Worm (Caenorhabditis elegans) whole organism, late embryonic: ENCODE measurements around the gene T19B10.2.

ENCODE experiments used
- T23F11.4 ChIP-seq: fragments of 200-800 bp; sonication (Bioruptor generic); optimal IDR thresholded peaks from 2 replicates; lab custom pipeline; 2018; ENCODE audit warnings: mild to moderate bottlenecking, missing genetic modification characterization, missing compliant biosample characterization
- ahr-1 ChIP-seq: sonication (generic microtip); optimal IDR thresholded peaks from 2 replicates; lab custom pipeline; 2016; ENCODE audit warnings: missing genetic modification characterization, missing compliant biosample characterization
- ceh-14 ChIP-seq: sonication (generic microtip); optimal IDR thresholded peaks from 2 replicates; lab custom pipeline; 2016; ENCODE audit warnings: missing genotype, missing genetic modification characterization, missing compliant biosample characterization
- ceh-19 ChIP-seq: fragments of 200-800 bp; sonication (Bioruptor generic); optimal IDR thresholded peaks from 2 replicates; lab custom pipeline; 2018; ENCODE audit warnings: mild to moderate bottlenecking, missing genetic modification characterization, missing compliant biosample characterization
- ceh-34 ChIP-seq: sonication (generic microtip); optimal IDR thresholded peaks from 2 replicates; lab custom pipeline; 2016; ENCODE audit warnings: mild to moderate bottlenecking, missing genetic modification characterization, missing compliant biosample characterization
- ceh-45 ChIP-seq: fragments of 200-800 bp; sonication (Bioruptor generic); IDR thresholded peaks from 2 replicates; pipeline ENCODE4 v1.3.6; 2022; ENCODE audit warnings: missing genetic modification reagents, missing genetic modification characterization, missing compliant biosample characterization
- ceh-48 ChIP-seq: sonication (generic microtip); optimal IDR thresholded peaks from 2 replicates; lab custom pipeline; 2016; ENCODE audit warnings: missing genetic modification characterization, inconsistent platforms, missing compliant biosample characterization
- ceh-6 ChIP-seq: fragments of 200-800 bp; sonication (Bioruptor generic); optimal IDR thresholded peaks from 2 replicates; lab custom pipeline; 2018; ENCODE audit warnings: mild to moderate bottlenecking, missing genetic modification characterization, missing compliant biosample characterization
- ceh-9 ChIP-seq: sonication (generic microtip); optimal IDR thresholded peaks from 2 replicates; lab custom pipeline; 2016; ENCODE audit warnings: mild to moderate bottlenecking, missing genetic modification characterization, inconsistent platforms, missing compliant biosample characterization
- dmd-4 ChIP-seq: sonication (generic microtip); optimal IDR thresholded peaks from 2 replicates; lab custom pipeline; 2016; ENCODE audit warnings: borderline replicate concordance, missing genetic modification characterization, missing compliant biosample characterization
- dve-1 ChIP-seq: sonication (generic microtip); optimal IDR thresholded peaks from 2 replicates; lab custom pipeline; 2017; ENCODE audit warnings: antibody characterized with exemption, mild to moderate bottlenecking, missing genetic modification characterization, missing compliant biosample characterization
- elt-2 ChIP-seq: sonication (generic microtip); optimal IDR thresholded peaks from 2 replicates; lab custom pipeline; 2016; ENCODE audit warnings: missing genetic modification reagents, missing genetic modification characterization, missing compliant biosample characterization
- elt-4 ChIP-seq: sonication (generic microtip); optimal IDR thresholded peaks from 2 replicates; lab custom pipeline; 2016; ENCODE audit warnings: missing genetic modification characterization, missing compliant biosample characterization
- hlh-13 ChIP-seq: fragments of 200-800 bp; sonication (Bioruptor generic); optimal IDR thresholded peaks from 2 replicates; lab custom pipeline; 2018; ENCODE audit warnings: mild to moderate bottlenecking, missing genetic modification characterization, missing compliant biosample characterization
- hlh-15 ChIP-seq: sonication (generic microtip); optimal IDR thresholded peaks from 2 replicates; lab custom pipeline; 2016; ENCODE audit warnings: missing genetic modification characterization, missing compliant biosample characterization
- hlh-6 ChIP-seq: sonication (generic microtip); optimal IDR thresholded peaks from 2 replicates; lab custom pipeline; 2016; ENCODE audit warnings: missing genotype, missing genetic modification characterization, missing compliant biosample characterization
- hlh-8 ChIP-seq: sonication (generic microtip); optimal IDR thresholded peaks from 2 replicates; lab custom pipeline; 2016; ENCODE audit warnings: missing genotype, missing genetic modification characterization, missing compliant biosample characterization
- lim-6 ChIP-seq: sonication (generic microtip); optimal IDR thresholded peaks from 2 replicates; lab custom pipeline; 2016; ENCODE audit warnings: missing genetic modification characterization, missing compliant biosample characterization
- lin-11 ChIP-seq: fragments of 200-800 bp; sonication (Bioruptor generic); optimal IDR thresholded peaks from 2 replicates; lab custom pipeline; 2018; ENCODE audit warnings: mild to moderate bottlenecking, missing genetic modification characterization, missing compliant biosample characterization
- madf-2 ChIP-seq: sonication (generic microtip); optimal IDR thresholded peaks from 2 replicates; lab custom pipeline; 2017; ENCODE audit warnings: missing genetic modification characterization, missing compliant biosample characterization
- mec-3 ChIP-seq: sonication (generic microtip); optimal IDR thresholded peaks from 2 replicates; lab custom pipeline; 2016; ENCODE audit warnings: borderline replicate concordance, missing genetic modification characterization, missing compliant biosample characterization
- nfya-1 ChIP-seq: sonication (generic microtip); optimal IDR thresholded peaks from 2 replicates; lab custom pipeline; 2017; ENCODE audit warnings: missing genetic modification characterization, mild to moderate bottlenecking, missing compliant biosample characterization, antibody characterized with exemption, moderate library complexity
- odd-2 ChIP-seq: sonication (generic microtip); optimal IDR thresholded peaks from 2 replicates; lab custom pipeline; 2017; ENCODE audit warnings: antibody characterized with exemption, mild to moderate bottlenecking, missing genetic modification characterization, missing compliant biosample characterization
- pag-3 ChIP-seq: sonication (generic microtip); optimal IDR thresholded peaks from 2 replicates; lab custom pipeline; 2016; ENCODE audit warnings: missing compliant biosample characterization, missing genetic modification characterization, borderline replicate concordance
- pax-1 ChIP-seq: fragments of 150-350 bp; optimal IDR thresholded peaks from 2 replicates; lab custom pipeline; 2014; ENCODE audit warnings: missing biosample characterization, missing genetic modification characterization
- pha-4 ChIP-seq: fragments of 150-350 bp; optimal IDR thresholded peaks from 2 replicates; lab custom pipeline; 2018; ENCODE audit warnings: missing biosample characterization, missing genetic modification reagents, missing genetic modification characterization
- pqm-1 ChIP-seq: sonication (generic microtip); optimal IDR thresholded peaks from 2 replicates; lab custom pipeline; 2016; ENCODE audit warnings: missing genetic modification characterization, missing compliant biosample characterization
- pros-1 ChIP-seq: fragments of 150-350 bp; optimal IDR thresholded peaks from 2 replicates; lab custom pipeline; 2014; ENCODE audit warnings: missing biosample characterization, missing genetic modification reagents, missing genetic modification characterization
- ref-2 ChIP-seq: sonication (generic microtip); optimal IDR thresholded peaks from 2 replicates; lab custom pipeline; 2016; ENCODE audit warnings: missing genetic modification characterization, missing compliant biosample characterization
- sox-2 ChIP-seq: fragments of 200-800 bp; sonication (Bioruptor generic); IDR thresholded peaks from 2 replicates; pipeline ENCODE4 v1.3.6; 2022; ENCODE audit warnings: missing genetic modification reagents, missing genetic modification characterization, missing compliant biosample characterization
- sox-4 ChIP-seq: sonication (generic microtip); optimal IDR thresholded peaks from 2 replicates; lab custom pipeline; 2017; ENCODE audit warnings: mild to moderate bottlenecking, missing genetic modification characterization, inconsistent platforms, missing compliant biosample characterization
- zip-5 ChIP-seq: sonication (generic microtip); optimal IDR thresholded peaks from 2 replicates; lab custom pipeline; 2016; ENCODE audit warnings: missing genetic modification characterization, missing compliant biosample characterization

Gene T19B10.2

ce11 chrV:11245029-11245428, 23.9 kb downstream of the T19B10.2 start:
- no peak for TF ChIP-seq lim-6 (tag; lab: Kevin White, UChicago)
- TF ChIP-seq ceh-34 (tag; lab: Kevin White, UChicago) = no peak
- TF ChIP-seq ceh-19 (GFP tag; lab: Kevin White, UChicago) = no peak

DNA sequence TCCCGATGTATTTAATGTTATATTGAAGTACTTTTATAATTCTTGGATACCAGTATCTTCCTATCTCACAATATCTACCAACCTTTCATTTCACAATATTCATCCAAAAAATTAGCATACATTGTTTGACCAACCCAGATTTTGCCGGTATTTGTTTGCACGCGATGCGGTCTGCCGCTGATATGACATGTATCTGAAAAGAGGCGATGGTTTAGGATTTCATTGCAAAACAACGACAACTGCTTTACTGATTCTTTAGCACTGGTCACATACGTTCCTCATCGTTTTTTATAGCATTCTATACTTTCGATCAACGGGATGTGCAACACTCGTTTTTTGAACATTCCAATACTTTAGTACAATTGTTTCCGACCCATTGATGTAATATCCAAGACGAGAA, 26.7 kb downstream of the T19B10.2 start, which contains the start of gene mam-4:
TSS of gene mam-4 (plus strand) at position 301 of the 400 bp plus-strand sequence.
- TF ChIP-seq sox-2 (GFP tag; lab: Robert Waterston, UW) = no peak
- no peak for TF ChIP-seq ceh-9 (tag; lab: Kevin White, UChicago)
- TF ChIP-seq hlh-6 (tag; lab: Kevin White, UChicago) = no peak
- no peak for TF ChIP-seq ceh-14 (tag; lab: Kevin White, UChicago)
- no peak for TF ChIP-seq ahr-1
- TF ChIP-seq ref-2 (tag; lab: Kevin White, UChicago) = no peak

DNA sequence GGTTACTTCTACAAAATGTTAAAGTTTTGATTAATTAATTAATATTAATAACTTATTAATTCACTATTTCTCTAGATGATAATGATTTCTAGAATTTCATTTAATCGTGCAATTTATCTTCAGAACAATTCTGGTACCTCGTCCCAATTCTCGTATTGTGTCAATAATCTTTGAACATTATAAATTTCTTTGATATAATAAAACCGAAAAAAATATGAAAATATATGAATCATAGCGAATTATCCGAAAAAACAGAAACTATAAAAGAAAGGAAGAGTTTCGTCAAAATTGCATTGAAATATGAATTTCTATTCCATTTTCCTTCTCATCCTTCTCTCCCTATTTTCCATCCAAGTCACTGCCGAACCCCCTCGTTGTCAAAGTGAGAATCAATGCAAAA, 29.6 kb downstream of the T19B10.2 start, which contains the start of gene T19B10.12:
TSS of gene T19B10.12 (plus strand) at position 301 of the 400 bp plus-strand sequence.
- no peak for TF ChIP-seq pqm-1 (tag; lab: Kevin White, UChicago)
- TF ChIP-seq lin-11 (tag; lab: Kevin White, UChicago) = no peak
- TF ChIP-seq pag-3 (tag; lab: Kevin White, UChicago) = no peak
- TF ChIP-seq ceh-48 = no peak
- TF ChIP-seq dve-1 (tag; lab: Kevin White, UChicago) = no peak
- no peak for TF ChIP-seq hlh-15 (tag; lab: Kevin White, UChicago)
- no peak for TF ChIP-seq elt-2 (tag; lab: Kevin White, UChicago)
- no peak for TF ChIP-seq elt-4 (tag; lab: Kevin White, UChicago)

ce11 chrV:11251798-11252197, 30.7 kb downstream of the T19B10.2 start:
- TF ChIP-seq ceh-9 (tag; lab: Kevin White, UChicago) (no peak), pha-4 (no peak), elt-2 (tag; lab: Kevin White, UChicago) (no peak), mec-3 (tag; lab: Kevin White, UChicago) (no peak), sox-2 (GFP tag; lab: Robert Waterston, UW) (no peak), hlh-8 (tag; lab: Kevin White, UChicago) (no peak), dmd-4 (tag; lab: Kevin White, UChicago) (no peak), ceh-6 (no peak), hlh-13 (GFP tag; lab: Kevin White, UChicago) (no peak), ceh-48 (no peak), sox-4 (tag; lab: Kevin White, UChicago) (no peak), pros-1 (tag; lab: Kevin White, UChicago) (no peak)

ce11 chrV:11252429-11252828, 31.3 kb downstream of the T19B10.2 start, which contains the start of gene srsx-33:
srsx-33 (minus strand) TSS chrV:11252529.
- no peak for TF ChIP-seq odd-2 (tag; lab: Kevin White, UChicago)
- TF ChIP-seq pax-1 (tag; lab: Kevin White, UChicago) = no peak
- TF ChIP-seq sox-2 (GFP tag; lab: Robert Waterston, UW) = no peak
- no peak for TF ChIP-seq T23F11.4 (GFP tag; lab: Kevin White, UChicago)
- no peak for TF ChIP-seq nfya-1
- no peak for TF ChIP-seq zip-5 (tag; lab: Kevin White, UChicago)
- no peak for TF ChIP-seq ceh-45
- no peak for TF ChIP-seq hlh-13 (GFP tag; lab: Kevin White, UChicago)
- no peak for TF ChIP-seq pqm-1 (tag; lab: Kevin White, UChicago)
- TF ChIP-seq ceh-14 (tag; lab: Kevin White, UChicago) = no peak
- TF ChIP-seq dve-1 (tag; lab: Kevin White, UChicago) = no peak
- TF ChIP-seq madf-2 = no peak
- no peak for TF ChIP-seq dmd-4 (tag; lab: Kevin White, UChicago)
